Fruit fly (Drosophila melanogaster) whole organism, embryonic: ENCODE results near the gene CG43338.

Source experiments
- Aef1 ChIP-seq: fragments of 200-800 bp; sonication (Bioruptor generic); IDR thresholded peaks from 3 replicates; pipeline ENCODE4 v1.3.6; 2022; ENCODE audit warnings: missing biosample characterization, missing genetic modification characterization
- CG10209 ChIP-seq: fragments of 200-800 bp; sonication (Bioruptor generic); optimal IDR thresholded peaks from 3 replicates; lab custom pipeline; 2017; ENCODE audit warnings: missing biosample characterization, mild to moderate bottlenecking, missing genetic modification characterization, missing genetic modification reagents
- CG11247 ChIP-seq: fragments of 200-800 bp; sonication (Bioruptor generic); IDR thresholded peaks from 2 replicates; pipeline ENCODE4 v1.3.6; 2022; ENCODE audit warnings: missing biosample characterization, missing genetic modification characterization
- CG11504 ChIP-seq: fragments of 200-800 bp; sonication (Bioruptor generic); optimal IDR thresholded peaks from 3 replicates; lab custom pipeline; 2019; ENCODE audit warnings: missing biosample characterization, mild to moderate bottlenecking, missing genetic modification characterization, moderate library complexity
- CG11695 ChIP-seq: fragments of 200-800 bp; sonication (Bioruptor generic); IDR thresholded peaks from 3 replicates; pipeline ENCODE4 v1.3.6; 2022; ENCODE audit warnings: missing biosample characterization, missing genetic modification characterization
- CG11696 ChIP-seq: fragments of 200-800 bp; sonication (Bioruptor generic); IDR thresholded peaks from 2 replicates; pipeline ENCODE4 v1.3.6; 2022; ENCODE audit warnings: missing biosample characterization, missing genetic modification characterization
- CG12071 ChIP-seq: fragments of 200-800 bp; sonication (Bioruptor generic); optimal IDR thresholded peaks from 3 replicates; lab custom pipeline; 2018; ENCODE audit warnings: missing biosample characterization, mild to moderate bottlenecking, missing genetic modification characterization
- CG13287 ChIP-seq: fragments of 200-800 bp; sonication (Bioruptor generic); IDR thresholded peaks from 2 replicates; pipeline ENCODE4 v1.3.6; 2022; ENCODE audit warnings: missing biosample characterization, missing genetic modification characterization; ENCODE audit not compliant: partially characterized antibody
- CG13296 ChIP-seq: fragments of 200-800 bp; sonication (Bioruptor generic); optimal IDR thresholded peaks from 3 replicates; lab custom pipeline; 2018; ENCODE audit warnings: missing biosample characterization, mild to moderate bottlenecking, missing genetic modification characterization
- CG15269 ChIP-seq: fragments of 200-800 bp; sonication (Bioruptor generic); optimal IDR thresholded peaks from 2 replicates; lab custom pipeline; 2018; ENCODE audit warnings: missing biosample characterization, mild to moderate bottlenecking, missing genetic modification characterization, moderate library complexity
- CG1602 ChIP-seq: fragments of 200-800 bp; sonication (Bioruptor generic); optimal IDR thresholded peaks from 3 replicates; lab custom pipeline; 2016; ENCODE audit warnings: missing biosample characterization, missing genetic modification characterization
- CG16779 ChIP-seq: fragments of 200-800 bp; sonication (Bioruptor generic); IDR thresholded peaks from 2 replicates; pipeline ENCODE4 v1.3.6; 2022; ENCODE audit warnings: missing biosample characterization, missing genetic modification characterization
- CG17829 ChIP-seq: fragments of 200-800 bp; optimal IDR thresholded peaks from 2 replicates; lab custom pipeline; 2019; ENCODE audit warnings: missing biosample characterization, mild to moderate bottlenecking, missing genetic modification characterization, moderate library complexity
- CG18262 ChIP-seq: fragments of 200-800 bp; optimal IDR thresholded peaks from 3 replicates; lab custom pipeline; 2019; ENCODE audit warnings: missing biosample characterization, mild to moderate bottlenecking, missing genetic modification characterization, moderate library complexity
- CG2678 ChIP-seq: fragments of 200-800 bp; sonication (Bioruptor generic); optimal IDR thresholded peaks from 3 replicates; lab custom pipeline; 2019; ENCODE audit warnings: missing biosample characterization, mild to moderate bottlenecking, missing genetic modification characterization, moderate library complexity
- CG3065 ChIP-seq: fragments of 200-800 bp; sonication (Bioruptor generic); optimal IDR thresholded peaks from 2 replicates; lab custom pipeline; 2016; ENCODE audit warnings: missing biosample characterization, missing genetic modification characterization
- CG33557 ChIP-seq: fragments of 200-800 bp; sonication (Bioruptor generic); optimal IDR thresholded peaks from 2 replicates; lab custom pipeline; 2019; ENCODE audit warnings: missing biosample characterization, mild to moderate bottlenecking, missing genetic modification characterization, moderate library complexity
- CG4404 ChIP-seq: fragments of 200-800 bp; sonication (Bioruptor generic); IDR thresholded peaks from 2 replicates; pipeline ENCODE4 v1.3.6; 2022; ENCODE audit warnings: missing biosample characterization, missing genetic modification characterization
- CG6683 ChIP-seq: fragments of 200-800 bp; sonication (Bioruptor generic); optimal IDR thresholded peaks from 2 replicates; lab custom pipeline; 2017; ENCODE audit warnings: missing biosample characterization, mild to moderate bottlenecking, missing genetic modification characterization, missing genetic modification reagents
- CkIIα-i1 ChIP-seq: fragments of 200-800 bp; sonication (Bioruptor generic); IDR thresholded peaks from 2 replicates; pipeline ENCODE4 v1.3.6; 2022; ENCODE audit warnings: missing biosample characterization, missing genetic modification characterization
- D ChIP-seq, 2 experiments: fragments of 200-800 bp in 1 of 2; fragments of >200 bp in 1 of 2; sonication (Bioruptor generic) in 1 of 2; optimal IDR thresholded peaks; 2 replicates in 1 of 2; 3 replicates in 1 of 2; lab custom pipeline; 2017; ENCODE audit warnings: mild to moderate bottlenecking in 1 of 2, missing biosample characterization in 1 of 2, missing genetic modification characterization in 1 of 2, missing genetic modification reagents in 1 of 2
- Elba2 ChIP-seq: fragments of 200-800 bp; sonication (Bioruptor generic); optimal IDR thresholded peaks from 3 replicates; lab custom pipeline; 2016; ENCODE audit warnings: missing biosample characterization, missing genetic modification characterization
- Gsc ChIP-seq: fragments of 200-800 bp; sonication (Bioruptor generic); IDR thresholded peaks from 2 replicates; pipeline ENCODE4 v1.3.6; 2022; ENCODE audit warnings: missing biosample characterization, missing genetic modification characterization
- HLH3B ChIP-seq: fragments of 200-800 bp; sonication (Bioruptor generic); IDR thresholded peaks from 2 replicates; pipeline ENCODE4 v1.3.6; 2022; ENCODE audit warnings: missing biosample characterization, missing genetic modification characterization
- HLH54F ChIP-seq: fragments of 200-800 bp; sonication (Bioruptor generic); optimal IDR thresholded peaks from 3 replicates; lab custom pipeline; 2016; ENCODE audit warnings: missing biosample characterization, missing genetic modification characterization
- MBD-R2 ChIP-seq: fragments of 200-800 bp; sonication (Bioruptor generic); IDR thresholded peaks from 2 replicates; pipeline ENCODE4 v1.3.6; 2022; ENCODE audit warnings: missing biosample characterization, missing genetic modification characterization
- Mad ChIP-seq: fragments of 200-800 bp; sonication (Bioruptor generic); optimal IDR thresholded peaks from 2 replicates; lab custom pipeline; 2016; ENCODE audit warnings: missing biosample characterization, missing genetic modification characterization
- Max ChIP-seq: fragments of 200-800 bp; sonication (Bioruptor generic); optimal IDR thresholded peaks from 2 replicates; lab custom pipeline; 2016; ENCODE audit warnings: missing biosample characterization, mild to moderate bottlenecking, missing genetic modification characterization
- Mes4 ChIP-seq: fragments of 200-800 bp; sonication (Bioruptor generic); optimal IDR thresholded peaks from 2 replicates; lab custom pipeline; 2016; ENCODE audit warnings: missing biosample characterization, missing genetic modification characterization
- Myb ChIP-seq: fragments of 200-800 bp; sonication (Bioruptor generic); optimal IDR thresholded peaks from 2 replicates; lab custom pipeline; 2016; ENCODE audit warnings: missing biosample characterization, missing genetic modification characterization
- Sry-β ChIP-seq: fragments of 200-800 bp; sonication (Bioruptor generic); optimal IDR thresholded peaks from 2 replicates; lab custom pipeline; 2018; ENCODE audit warnings: missing biosample characterization, mild to moderate bottlenecking, missing genetic modification characterization, moderate library complexity
- Trl ChIP-seq, 3 experiments: fragments of >200 bp in 2 of 3; fragments of 200-800 bp in 1 of 3; sonication (Bioruptor generic) in 1 of 3; optimal IDR thresholded peaks; 2 replicates in 1 of 3; 3 replicates in 2 of 3; lab custom pipeline; 2016 to 2017; ENCODE audit warnings: missing biosample characterization in 1 of 3, missing genetic modification characterization in 1 of 3
- ase ChIP-seq: fragments of 200-800 bp; sonication (Bioruptor generic); IDR thresholded peaks from 3 replicates; pipeline ENCODE4 v1.3.6; 2022; ENCODE audit warnings: missing biosample characterization, missing genetic modification characterization
- bab2 ChIP-seq: fragments of 200-800 bp; sonication (Bioruptor generic); optimal IDR thresholded peaks from 2 replicates; lab custom pipeline; 2016; ENCODE audit warnings: missing biosample characterization, missing genetic modification characterization
- bowl ChIP-seq: fragments of 200-800 bp; sonication (Bioruptor generic); IDR thresholded peaks from 2 replicates; pipeline ENCODE4 v1.3.6; 2022; ENCODE audit warnings: missing biosample characterization, missing genetic modification characterization
- btn ChIP-seq: fragments of 200-800 bp; sonication (Bioruptor generic); optimal IDR thresholded peaks from 2 replicates; lab custom pipeline; 2016; ENCODE audit warnings: missing biosample characterization, missing genetic modification characterization
- cas ChIP-seq: fragments of 200-800 bp; sonication (Bioruptor generic); IDR thresholded peaks from 2 replicates; pipeline ENCODE4 v1.3.6; 2022; ENCODE audit warnings: missing biosample characterization, missing genetic modification characterization
- caup ChIP-seq: fragments of 200-800 bp; sonication (Bioruptor generic); optimal IDR thresholded peaks from 3 replicates; lab custom pipeline; 2017; ENCODE audit warnings: missing biosample characterization, mild to moderate bottlenecking, missing genetic modification characterization, moderate library complexity; ENCODE audit not compliant: severe bottlenecking
- disco-r ChIP-seq: fragments of 200-800 bp; sonication (Bioruptor generic); optimal IDR thresholded peaks from 2 replicates; lab custom pipeline; 2016; ENCODE audit warnings: missing biosample characterization, missing genetic modification characterization
- ems ChIP-seq: fragments of 200-800 bp; sonication (Bioruptor generic); optimal IDR thresholded peaks from 3 replicates; lab custom pipeline; 2016; ENCODE audit warnings: missing biosample characterization, missing genetic modification characterization
- exex ChIP-seq: fragments of 200-800 bp; sonication (Bioruptor generic); optimal IDR thresholded peaks from 4 replicates; lab custom pipeline; 2018; ENCODE audit warnings: missing biosample characterization, mild to moderate bottlenecking, missing genetic modification characterization, moderate library complexity
- fru ChIP-seq: fragments of >200 bp; optimal IDR thresholded peaks from 2 replicates; lab custom pipeline; 2017
- ftz-f1 ChIP-seq: fragments of 200-800 bp; sonication (Bioruptor generic); optimal IDR thresholded peaks from 2 replicates; lab custom pipeline; 2016; ENCODE audit warnings: missing biosample characterization, missing genetic modification characterization
- ind ChIP-seq: fragments of 200-800 bp; sonication (Bioruptor generic); optimal IDR thresholded peaks from 3 replicates; lab custom pipeline; 2016; ENCODE audit warnings: missing biosample characterization, missing genetic modification characterization
- lola ChIP-seq, 3 experiments: fragments of >200 bp in 2 of 3; fragments of 200-800 bp in 1 of 3; sonication (Bioruptor generic) in 1 of 3; optimal IDR thresholded peaks; 2 replicates each; lab custom pipeline; 2017 to 2019; ENCODE audit warnings: missing biosample characterization in 3 of 3, missing genetic modification characterization in 3 of 3, mild to moderate bottlenecking in 1 of 3, moderate library complexity in 1 of 3
- pfk ChIP-seq: fragments of 200-800 bp; sonication (Bioruptor generic); optimal IDR thresholded peaks from 2 replicates; lab custom pipeline; 2018; ENCODE audit warnings: missing biosample characterization, mild to moderate bottlenecking, missing genetic modification characterization, moderate library complexity
- sc ChIP-seq, 3 experiments: fragments of >200 bp in 2 of 3; fragments of 200-800 bp in 1 of 3; sonication (Bioruptor generic) in 1 of 3; optimal IDR thresholded peaks; 2 replicates in 2 of 3; 3 replicates in 1 of 3; lab custom pipeline; 2017; ENCODE audit warnings: mild to moderate bottlenecking in 1 of 3, missing biosample characterization in 1 of 3, missing genetic modification characterization in 1 of 3, missing genetic modification reagents in 1 of 3
- sna ChIP-seq: fragments of 200-800 bp; sonication (Bioruptor generic); IDR thresholded peaks from 2 replicates; pipeline ENCODE4 v1.3.6; 2022; ENCODE audit warnings: missing biosample characterization, missing genetic modification characterization; ENCODE audit not compliant: partially characterized antibody
- tio ChIP-seq: fragments of 200-800 bp; sonication (Bioruptor generic); optimal IDR thresholded peaks from 2 replicates; lab custom pipeline; 2017; ENCODE audit warnings: missing biosample characterization, missing genetic modification characterization, inconsistent platforms

The CG43338 gene

dm6 chr2L:18707844-18708238 lies 36.8 kb upstream of the CG43338 start (continued):
- TF ChIP-seq exex (tag; lab: Kevin White, UChicago) (no peak), fru (lab: Kevin White, UChicago) (no peak), Trl (optimal IDR thresholded peaks at IDR 0.05; lab: Kevin White, UChicago) (no peak), Trl (GFP tag; optimal IDR thresholded peaks at IDR 0.05; lab: Kevin White, UChicago) (peak; percentile 12), cas (0 out of 2 replicates have a peak, but pooled peaks have one; percentile 9), Aef1 (GFP tag; lab: Robert Waterston, UW) (peak; percentile 36; the same call in 1 of the 3 replicates), tio (GFP tag; lab: Kevin White, UChicago) (no peak), bowl (no peak), CG17829 (no peak), Mad (GFP tag; lab: Kevin White, UChicago) (no peak), CG11696 (no peak), CG11695 (GFP tag; lab: Robert Waterston, UW) (0 out of 3 replicates have a peak, but pooled peaks have one; percentile 17), Sry-β (GFP tag; lab: Kevin White, UChicago) (no peak), CG3065 (GFP tag; lab: Kevin White, UChicago) (no peak), ftz-f1 (GFP tag; lab: Kevin White, UChicago) (no peak), caup (peak; percentile 24), bab2 (peak; percentile 33), CG15269 (no peak), HLH54F (GFP tag; lab: Kevin White, UChicago) (peak; percentile 4), Elba2 (GFP tag; lab: Kevin White, UChicago) (peak; percentile 46), sna (GFP tag; lab: Robert Waterston, UW) (no peak), btn (no peak), CG11247 (GFP tag; lab: Robert Waterston, UW) (no peak), CG33557 (no peak), CG2678 (tag; lab: Kevin White, UChicago) (peak; percentile 20), disco-r (GFP tag; lab: Kevin White, UChicago) (no peak), HLH3B (no peak; the same call in 1 of the 2 replicates), Gsc (GFP tag; lab: Robert Waterston, UW) (no peak), pfk (GFP tag; lab: Kevin White, UChicago) (no peak), CG1602 (GFP tag; lab: Kevin White, UChicago) (peak; percentile 22), CG13287 (GFP tag; lab: Robert Waterston, UW) (no peak), ind (peak; percentile 33)

- TF ChIP-seq ems (GFP tag; lab: Kevin White, UChicago): peak; percentile 93
- TF ChIP-seq CG11696: no peak
- peak; percentile 96 for TF ChIP-seq HLH54F (GFP tag; lab: Kevin White, UChicago)
- peak; percentile 81 for TF ChIP-seq Max (GFP tag; lab: Kevin White, UChicago)
- peak; percentile 44 for TF ChIP-seq CG6683 (GFP tag; lab: Kevin White, UChicago)
- peak; percentile 82 for TF ChIP-seq CG11504
- peak; percentile 79 for TF ChIP-seq CG3065 (GFP tag; lab: Kevin White, UChicago)
- TF ChIP-seq CG13296 (GFP tag; lab: Kevin White, UChicago): peak; percentile 77
- no peak for TF ChIP-seq CkIIα-i1 (GFP tag; lab: Robert Waterston, UW)
- TF ChIP-seq CG10209 (GFP tag; lab: Kevin White, UChicago): peak; percentile 95
- peak; percentile 83 for TF ChIP-seq Mes4 (GFP tag; lab: Kevin White, UChicago)
- TF ChIP-seq Myb (GFP tag; lab: Kevin White, UChicago): peak; percentile 84
- TF ChIP-seq CG4404 (GFP tag; lab: Robert Waterston, UW): peak; percentile 94
- peak; percentile 64 for TF ChIP-seq CG16779 (GFP tag; lab: Robert Waterston, UW)
- TF ChIP-seq CG18262 (tag; lab: Kevin White, UChicago): peak; percentile 81
- peak; percentile 66; the same call in 2 of the 3 replicates for TF ChIP-seq ase (GFP tag; lab: Robert Waterston, UW)
- no peak for TF ChIP-seq CG12071
- peak; percentile 89 for TF ChIP-seq CG17829
- peak in 1 of 3 experiments; percentile 95 for TF ChIP-seq lola (GFP tag; optimal IDR thresholded peaks at IDR 0.05; lab: Kevin White, UChicago)
- no peak for TF ChIP-seq sc (optimal IDR thresholded peaks at IDR 0.05; lab: Kevin White, UChicago)
- peak; percentile 86 for TF ChIP-seq sc (GFP tag; optimal IDR thresholded peaks at IDR 0.05; lab: Kevin White, UChicago)
- TF ChIP-seq D (optimal IDR thresholded peaks at IDR 0.05; lab: Kevin White, UChicago): no peak
- peak; percentile 80 for TF ChIP-seq D (GFP tag; optimal IDR thresholded peaks at IDR 0.05; lab: Kevin White, UChicago)
- TF ChIP-seq bab2: peak; percentile 96
- peak; percentile 94 for TF ChIP-seq MBD-R2 (GFP tag; lab: Robert Waterston, UW)
Observed at dm6 chr2L:18705617-18706046, 34.6 kb upstream of the CG43338 start, which contains the start of gene Jwa. Gene Jwa, minus strand, starts transcription at chr2L:18705703.
